Fruit fly (Drosophila melanogaster) whole organism, embryonic: Measurements from ENCODE around the gene CG8292.
A peak's percentile ranks its signal among the peaks of the same experiment; 100 is the strongest.

Experiments
- Atf-2 ChIP-seq: fragments of 200-800 bp; sonication (Bioruptor generic); optimal IDR thresholded peaks from 2 replicates; lab custom pipeline; 2016; ENCODE audit warnings: missing biosample characterization, missing genetic modification characterization
- Atf3 ChIP-seq: fragments of 200-800 bp; sonication (Bioruptor generic); optimal IDR thresholded peaks from 3 replicates; lab custom pipeline; 2016; ENCODE audit warnings: missing biosample characterization, missing genetic modification characterization
- CG10366 ChIP-seq: fragments of 200-800 bp; sonication (Bioruptor generic); IDR thresholded peaks from 2 replicates; pipeline ENCODE4 v1.3.6; 2022; ENCODE audit warnings: missing biosample characterization, missing genetic modification characterization
- CG11247 ChIP-seq: fragments of 200-800 bp; sonication (Bioruptor generic); IDR thresholded peaks from 2 replicates; pipeline ENCODE4 v1.3.6; 2022; ENCODE audit warnings: missing biosample characterization, missing genetic modification characterization
- CG11398 ChIP-seq: fragments of 200-800 bp; sonication (Bioruptor generic); optimal IDR thresholded peaks from 2 replicates; lab custom pipeline; 2016; ENCODE audit warnings: missing biosample characterization, missing genetic modification characterization
- CG11695 ChIP-seq: fragments of 200-800 bp; sonication (Bioruptor generic); IDR thresholded peaks from 3 replicates; pipeline ENCODE4 v1.3.6; 2022; ENCODE audit warnings: missing biosample characterization, missing genetic modification characterization
- CG12744 ChIP-seq: fragments of 200-800 bp; sonication (Bioruptor generic); optimal IDR thresholded peaks from 2 replicates; lab custom pipeline; 2016; ENCODE audit warnings: missing biosample characterization, missing genetic modification characterization
- CG15011 ChIP-seq: fragments of 200-800 bp; sonication (Bioruptor generic); optimal IDR thresholded peaks from 3 replicates; lab custom pipeline; 2018; ENCODE audit warnings: missing biosample characterization, mild to moderate bottlenecking, missing genetic modification characterization
- CG2120 ChIP-seq: fragments of 200-800 bp; sonication (Bioruptor generic); optimal IDR thresholded peaks from 3 replicates; lab custom pipeline; 2016; ENCODE audit warnings: missing biosample characterization, missing genetic modification characterization
- CG2712 ChIP-seq: fragments of 200-800 bp; optimal IDR thresholded peaks from 3 replicates; lab custom pipeline; 2019; ENCODE audit warnings: missing biosample characterization, mild to moderate bottlenecking, missing genetic modification characterization, moderate library complexity
- CG33213 ChIP-seq: fragments of 200-800 bp; sonication (Bioruptor generic); optimal IDR thresholded peaks from 3 replicates; lab custom pipeline; 2016; ENCODE audit warnings: missing biosample characterization, missing genetic modification characterization
- CG3407 ChIP-seq: fragments of 200-800 bp; sonication (Bioruptor generic); optimal IDR thresholded peaks from 2 replicates; lab custom pipeline; 2018; ENCODE audit warnings: missing biosample characterization, mild to moderate bottlenecking, missing genetic modification characterization
- CG34224 ChIP-seq: fragments of 200-800 bp; sonication (Bioruptor generic); IDR thresholded peaks from 3 replicates; pipeline ENCODE4 v1.3.6; 2022; ENCODE audit warnings: missing biosample characterization, missing genetic modification characterization; ENCODE audit not compliant: partially characterized antibody
- CG3726 ChIP-seq: fragments of 200-800 bp; sonication (Bioruptor generic); IDR thresholded peaks from 3 replicates; pipeline ENCODE4, ENCODE4 v1.3.6; 2022; ENCODE audit warnings: missing biosample characterization, missing genetic modification characterization
- CG3995 ChIP-seq: fragments of 200-800 bp; sonication (Bioruptor generic); optimal IDR thresholded peaks from 3 replicates; lab custom pipeline; 2016; ENCODE audit warnings: missing biosample characterization, missing genetic modification characterization
- CG42726 ChIP-seq: fragments of 200-800 bp; sonication (Bioruptor generic); IDR thresholded peaks from 2 replicates; pipeline ENCODE4 v1.3.6; 2022; ENCODE audit warnings: missing biosample characterization, missing genetic modification characterization; ENCODE audit not compliant: partially characterized antibody
- CG43689 ChIP-seq: fragments of 200-800 bp; sonication (Bioruptor generic); IDR thresholded peaks from 2 replicates; pipeline ENCODE4 v1.3.6; 2022; ENCODE audit warnings: missing biosample characterization, missing genetic modification characterization
- CG5245 ChIP-seq: fragments of 200-800 bp; sonication (Bioruptor generic); optimal IDR thresholded peaks from 3 replicates; lab custom pipeline; 2016; ENCODE audit warnings: missing biosample characterization, missing genetic modification characterization
- CG6683 ChIP-seq: fragments of 200-800 bp; sonication (Bioruptor generic); optimal IDR thresholded peaks from 2 replicates; lab custom pipeline; 2017; ENCODE audit warnings: missing biosample characterization, mild to moderate bottlenecking, missing genetic modification characterization, missing genetic modification reagents
- CG6689 ChIP-seq: fragments of 200-800 bp; sonication (Bioruptor generic); IDR thresholded peaks from 2 replicates; pipeline ENCODE4 v1.3.6; 2022; ENCODE audit warnings: missing biosample characterization, missing genetic modification characterization
- CG6813 ChIP-seq: fragments of 200-800 bp; sonication (Bioruptor generic); optimal IDR thresholded peaks from 2 replicates; lab custom pipeline; 2017; ENCODE audit warnings: missing biosample characterization, missing genetic modification characterization, mild to moderate bottlenecking, moderate library complexity, missing genetic modification reagents
- CG7357 ChIP-seq: fragments of 200-800 bp; sonication (Bioruptor generic); IDR thresholded peaks from 3 replicates; pipeline ENCODE4 v1.3.6; 2022; ENCODE audit warnings: missing biosample characterization, missing genetic modification characterization
- CG7963 ChIP-seq: fragments of 200-800 bp; sonication (Bioruptor generic); IDR thresholded peaks from 3 replicates; pipeline ENCODE4 v1.3.6; 2022; ENCODE audit warnings: missing biosample characterization, missing genetic modification characterization; ENCODE audit not compliant: partially characterized antibody
- CG8944 ChIP-seq: fragments of 200-800 bp; sonication (Bioruptor generic); optimal IDR thresholded peaks from 3 replicates; lab custom pipeline; 2016; ENCODE audit warnings: missing biosample characterization, missing genetic modification characterization
- Dad ChIP-seq: fragments of 200-800 bp; sonication (Bioruptor generic); optimal IDR thresholded peaks from 3 replicates; lab custom pipeline; 2016; ENCODE audit warnings: missing biosample characterization, missing genetic modification characterization
- Dfd ChIP-seq, 2 experiments: fragments of >200 bp; optimal IDR thresholded peaks; 2 replicates each; lab custom pipeline; 2017; ENCODE audit warnings: missing biosample characterization in 2 of 2, missing genetic modification characterization in 2 of 2
- Gug ChIP-seq: fragments of 200-800 bp; sonication (Bioruptor generic); IDR thresholded peaks from 4 replicates; pipeline ENCODE4 v1.3.6; 2022; ENCODE audit warnings: missing biosample characterization, missing genetic modification characterization
- HmgD ChIP-seq: fragments of 200-800 bp; sonication (Bioruptor generic); optimal IDR thresholded peaks from 3 replicates; lab custom pipeline; 2016; ENCODE audit warnings: missing biosample characterization, missing genetic modification characterization
- Hr78 ChIP-seq, 2 experiments: fragments of 200-800 bp in 1 of 2; fragments of >200 bp in 1 of 2; sonication (Bioruptor generic) in 1 of 2; optimal IDR thresholded peaks; 2 replicates each; lab custom pipeline; 2017 to 2019; ENCODE audit warnings: missing biosample characterization in 2 of 2, missing genetic modification characterization in 2 of 2, mild to moderate bottlenecking in 1 of 2, moderate library complexity in 1 of 2
- MESR4 ChIP-seq: fragments of 200-800 bp; sonication (Bioruptor generic); optimal IDR thresholded peaks from 2 replicates; lab custom pipeline; 2018; ENCODE audit warnings: missing biosample characterization, mild to moderate bottlenecking, missing genetic modification characterization, moderate library complexity
- MTF-1 ChIP-seq: fragments of 200-800 bp; sonication (Bioruptor generic); optimal IDR thresholded peaks from 2 replicates; lab custom pipeline; 2018; ENCODE audit warnings: missing biosample characterization, mild to moderate bottlenecking, missing genetic modification characterization, borderline replicate concordance
- PHDP ChIP-seq: fragments of 200-800 bp; sonication (Bioruptor generic); optimal IDR thresholded peaks from 3 replicates; lab custom pipeline; 2018; ENCODE audit warnings: missing biosample characterization, mild to moderate bottlenecking, missing genetic modification characterization, moderate library complexity
- Ravus ChIP-seq: fragments of 200-800 bp; sonication (Bioruptor generic); IDR thresholded peaks from 2 replicates; pipeline ENCODE4 v1.3.6; 2022; ENCODE audit warnings: missing biosample characterization, missing genetic modification characterization
- Vsx1 ChIP-seq: fragments of 200-800 bp; sonication (Bioruptor generic); optimal IDR thresholded peaks from 2 replicates; lab custom pipeline; 2017; ENCODE audit warnings: missing biosample characterization, mild to moderate bottlenecking, missing genetic modification characterization, missing genetic modification reagents
- Xrp1 ChIP-seq: fragments of 200-800 bp; sonication (Bioruptor generic); IDR thresholded peaks from 2 replicates; pipeline ENCODE4 v1.3.6; 2022; ENCODE audit warnings: missing biosample characterization, missing genetic modification characterization
- ase ChIP-seq: fragments of 200-800 bp; sonication (Bioruptor generic); IDR thresholded peaks from 3 replicates; pipeline ENCODE4 v1.3.6; 2022; ENCODE audit warnings: missing biosample characterization, missing genetic modification characterization
- br ChIP-seq: fragments of >200 bp; optimal IDR thresholded peaks from 2 replicates; lab custom pipeline; 2017
- bsh ChIP-seq, 2 experiments: fragments of 200-800 bp; sonication (Bioruptor generic); optimal IDR thresholded peaks; 2 replicates each; lab custom pipeline; 2017 to 2018; ENCODE audit warnings: mild to moderate bottlenecking in 2 of 2, missing biosample characterization in 2 of 2, missing genetic modification characterization in 2 of 2, moderate library complexity in 1 of 2
- dimm ChIP-seq: fragments of 200-800 bp; sonication (Bioruptor generic); IDR thresholded peaks from 2 replicates; pipeline ENCODE4 v1.3.6; 2022; ENCODE audit warnings: missing biosample characterization, missing genetic modification characterization
- ind ChIP-seq: fragments of 200-800 bp; sonication (Bioruptor generic); optimal IDR thresholded peaks from 3 replicates; lab custom pipeline; 2016; ENCODE audit warnings: missing biosample characterization, missing genetic modification characterization
- otp ChIP-seq: fragments of 200-800 bp; sonication (Bioruptor generic); IDR thresholded peaks from 3 replicates; pipeline ENCODE4, ENCODE4 v1.3.6; 2022; ENCODE audit warnings: missing biosample characterization, missing genetic modification characterization
- p53 ChIP-seq: fragments of 200-800 bp; sonication (Bioruptor generic); optimal IDR thresholded peaks from 2 replicates; lab custom pipeline; 2016; ENCODE audit warnings: missing biosample characterization, missing genetic modification characterization
- pho ChIP-seq: fragments of 200-800 bp; sonication (Bioruptor generic); optimal IDR thresholded peaks from 2 replicates; lab custom pipeline; 2016; ENCODE audit warnings: missing biosample characterization, missing genetic modification characterization
- row ChIP-seq: fragments of 200-800 bp; sonication (Bioruptor generic); IDR thresholded peaks from 3 replicates; pipeline ENCODE4 v1.3.6; 2022; ENCODE audit warnings: missing biosample characterization, missing genetic modification characterization
- sima ChIP-seq: fragments of 200-800 bp; sonication (Bioruptor generic); optimal IDR thresholded peaks from 2 replicates; lab custom pipeline; 2016; ENCODE audit warnings: missing biosample characterization, missing genetic modification characterization
- sr ChIP-seq: fragments of 200-800 bp; sonication (Bioruptor generic); IDR thresholded peaks from 3 replicates; pipeline ENCODE4 v1.3.6; 2022; ENCODE audit warnings: missing biosample characterization, missing genetic modification characterization
- ssp ChIP-seq: fragments of 200-800 bp; sonication (Bioruptor generic); IDR thresholded peaks from 2 replicates; pipeline ENCODE4 v1.3.6; 2022; ENCODE audit warnings: missing biosample characterization, missing genetic modification characterization
- tx ChIP-seq: fragments of 200-800 bp; sonication (Bioruptor generic); optimal IDR thresholded peaks from 2 replicates; lab custom pipeline; 2016; ENCODE audit warnings: missing biosample characterization, missing genetic modification characterization
- vvl ChIP-seq: fragments of 200-800 bp; sonication (Bioruptor generic); IDR thresholded peaks from 2 replicates; pipeline ENCODE4 v1.3.6; 2022; ENCODE audit warnings: missing biosample characterization, missing genetic modification characterization
- wor ChIP-seq: fragments of 200-800 bp; sonication (Bioruptor generic); IDR thresholded peaks from 2 replicates; pipeline ENCODE4 v1.3.6; 2022; ENCODE audit warnings: missing biosample characterization, missing genetic modification characterization
- zfh1 ChIP-seq: fragments of 200-800 bp; sonication (Bioruptor generic); IDR thresholded peaks from 3 replicates; pipeline ENCODE4 v1.3.6; 2022; ENCODE audit warnings: missing biosample characterization, missing genetic modification characterization

The CG8292 gene

dm6 chr2L:8212666-8213270 lies 5.0 kb downstream of the CG8292 start, which contains the start of the genes CG8372 and CG8360:
Gene CG8372 (minus strand): TSS chr2L:8212902.
Gene CG8360 (plus strand): TSS chr2L:8212959.
- TF ChIP-seq CG11695 (GFP tag; lab: Robert Waterston, UW) (peak; percentile 99), CG11398 (peak; percentile 99), MTF-1 (peak; percentile 97), CG2120 (peak; percentile 99), Atf3 (peak; percentile 99), Vsx1 (GFP tag; lab: Kevin White, UChicago) (peak; percentile 96), Gug (GFP tag; lab: Robert Waterston, UW) (peak; percentile 99), CG7357 (peak; percentile 95), otp (GFP tag; lab: Robert Waterston, UW) (peak; percentile 99), wor (GFP tag; lab: Robert Waterston, UW) (peak; percentile 96), dimm (GFP tag; lab: Robert Waterston, UW) (peak; percentile 98), CG3407 (GFP tag; lab: Kevin White, UChicago) (peak; percentile 97), br (lab: Kevin White, UChicago) (no peak), CG15011 (GFP tag; lab: Kevin White, UChicago) (peak; percentile 97), PHDP (peak; percentile 98), Xrp1 (GFP tag; lab: Robert Waterston, UW) (peak; percentile 100), CG12744 (peak; percentile 97), CG42726 (GFP tag; lab: Robert Waterston, UW) (no peak), CG8944 (GFP tag; lab: Kevin White, UChicago) (peak; percentile 99), ind (GFP tag; lab: Kevin White, UChicago) (peak; percentile 99), CG3726 (GFP tag; lab: Robert Waterston, UW) (peak; percentile 98), CG6683 (GFP tag; lab: Kevin White, UChicago) (peak; percentile 95), row (GFP tag; lab: Robert Waterston, UW) (peak; percentile 100), Dad (GFP tag; lab: Kevin White, UChicago) (peak; percentile 99), CG33213 (GFP tag; lab: Kevin White, UChicago) (peak; percentile 99), sima (GFP tag; lab: Kevin White, UChicago) (peak; percentile 95), HmgD (GFP tag; lab: Kevin White, UChicago) (peak; percentile 99), vvl (GFP tag; lab: Robert Waterston, UW) (peak; percentile 100), Dfd (GFP tag; optimal IDR thresholded peaks at IDR 0.05; lab: Kevin White, UChicago) (no peak), zfh1 (GFP tag; lab: Robert Waterston, UW) (peak; percentile 100), CG34224 (GFP tag; lab: Robert Waterston, UW) (peak; percentile 42; the same call in 2 of the 3 replicates), pho (GFP tag; lab: Kevin White, UChicago) (peak; percentile 99), CG5245 (GFP tag; lab: Kevin White, UChicago) (peak; percentile 99), CG7963 (no peak), ase (peak; percentile 99), CG43689 (peak; percentile 98), Atf-2 (peak; percentile 99), sr (GFP tag; lab: Robert Waterston, UW) (peak; percentile 97), CG6689 (GFP tag; lab: Robert Waterston, UW) (peak; percentile 99), CG6813 (GFP tag; lab: Kevin White, UChicago) (peak; percentile 99), bsh (GFP tag; optimal IDR thresholded peaks at IDR 0.05; lab: Kevin White, UChicago) (peak; percentile 98 to 99), Hr78 (GFP tag; optimal IDR thresholded peaks at IDR 0.05; lab: Kevin White, UChicago) (peak in 1 of 2 experiments; percentile 89), p53 (peak; percentile 98), CG11247 (GFP tag; lab: Robert Waterston, UW) (peak; percentile 99), MESR4 (GFP tag; lab: Kevin White, UChicago) (peak; percentile 93), tx (GFP tag; lab: Kevin White, UChicago) (peak; percentile 99), Ravus (GFP tag; lab: Robert Waterston, UW) (peak; percentile 93), CG3995 (GFP tag; lab: Kevin White, UChicago) (peak; percentile 93), CG2712 (tag; lab: Kevin White, UChicago) (peak; percentile 99), CG10366 (GFP tag; lab: Robert Waterston, UW) (peak; percentile 99), ssp (GFP tag; lab: Robert Waterston, UW) (peak; percentile 94)
